Comparison of ENCODE assay signal across 4 fruit fly cellular contexts in the genomic region with DNA sequence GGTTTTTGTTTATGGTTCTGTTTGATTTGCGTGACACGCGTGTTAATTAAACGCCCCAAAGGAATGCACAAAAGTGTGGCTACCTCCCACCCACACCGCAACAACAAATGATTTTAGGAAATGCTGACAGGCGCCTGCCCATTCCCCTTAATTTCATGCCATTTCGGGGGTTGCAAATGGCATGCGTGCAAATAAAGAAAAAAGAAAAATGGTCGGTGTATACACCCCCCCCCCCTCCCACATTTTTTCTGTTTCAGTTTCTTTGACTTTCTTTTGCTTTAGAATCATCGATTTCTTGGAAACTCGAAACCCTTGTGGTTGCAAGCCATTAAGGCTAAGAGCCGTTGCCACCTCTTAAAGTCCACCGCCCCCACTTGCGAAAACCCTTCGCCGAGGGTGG.
TF ChIP-seq lines count a peak whose summit lies in the region.

No protein-coding gene starts in this region.

- TF ChIP-seq CTCF in whole organism, embryonic (GFP tag; optimal IDR thresholded peaks at IDR 0.05; lab: Kevin White, UChicago): no peak

TF ChIP-seq in whole organism, embryonic, 481 proteins besides CTCF, POLR2A, EP300 and RAD21 (continues in another document):
- no peak for TF ChIP-seq ab (GFP tag; optimal IDR thresholded peaks at IDR 0.05; lab: Kevin White, UChicago)
- no peak for TF ChIP-seq bcd (GFP tag; optimal IDR thresholded peaks at IDR 0.05; lab: Kevin White, UChicago)
- no peak for TF ChIP-seq MESR4 (GFP tag; optimal IDR thresholded peaks at IDR 0.05; lab: Kevin White, UChicago)
- no peak for TF ChIP-seq Stat92E (GFP tag; optimal IDR thresholded peaks at IDR 0.05; lab: Kevin White, UChicago)
- no peak for TF ChIP-seq CG6654 (GFP tag; optimal IDR thresholded peaks at IDR 0.05; lab: Kevin White, UChicago)
- TF ChIP-seq bab2 (GFP tag; optimal IDR thresholded peaks at IDR 0.05; lab: Kevin White, UChicago): no peak
- no peak for TF ChIP-seq dm (GFP tag; optimal IDR thresholded peaks at IDR 0.05; lab: Kevin White, UChicago)
- TF ChIP-seq stc (GFP tag; IDR thresholded peaks at IDR 0.05; lab: Robert Waterston, UW): no peak
- no peak for TF ChIP-seq CG7372 (GFP tag; IDR thresholded peaks at IDR 0.05; lab: Robert Waterston, UW)
- 0 out of 2 replicates have a peak, but pooled peaks have one; percentile 0 for TF ChIP-seq Awh (GFP tag; IDR thresholded peaks at IDR 0.05; lab: Robert Waterston, UW)
- no peak for TF ChIP-seq pho (GFP tag; optimal IDR thresholded peaks at IDR 0.05; lab: Kevin White, UChicago)
- no peak for TF ChIP-seq Jarid2 (GFP tag; optimal IDR thresholded peaks at IDR 0.05; lab: Kevin White, UChicago)
- peak; percentile 76 for TF ChIP-seq onecut (GFP tag; IDR thresholded peaks at IDR 0.05; lab: Robert Waterston, UW)
- TF ChIP-seq sd (tag; optimal IDR thresholded peaks at IDR 0.05; lab: Kevin White, UChicago): peak; percentile 32
- no peak for TF ChIP-seq grn (GFP tag; optimal IDR thresholded peaks at IDR 0.05; lab: Kevin White, UChicago)
- no peak for TF ChIP-seq Dref (GFP tag; IDR thresholded peaks at IDR 0.05; lab: Robert Waterston, UW)
- TF ChIP-seq Nf-YC (tag; optimal IDR thresholded peaks at IDR 0.05; lab: Kevin White, UChicago): no peak
- TF ChIP-seq CG10321 (GFP tag; IDR thresholded peaks at IDR 0.05; lab: Robert Waterston, UW): no peak
- TF ChIP-seq Hr51 (GFP tag; optimal IDR thresholded peaks at IDR 0.05; lab: Kevin White, UChicago): no peak
- TF ChIP-seq jing (GFP tag; optimal IDR thresholded peaks at IDR 0.05; lab: Kevin White, UChicago): no peak
- peak; percentile 24; the same call in 1 of the 2 replicates for TF ChIP-seq Xrp1 (GFP tag; IDR thresholded peaks at IDR 0.05; lab: Robert Waterston, UW)
- no peak for TF ChIP-seq CG8478 (optimal IDR thresholded peaks at IDR 0.05; lab: Kevin White, UChicago)

TF ChIP-seq in whole organism, prepupa, 60 proteins besides CTCF, POLR2A, EP300 and RAD21:
- peak; percentile 12 for TF ChIP-seq CG6808 (GFP tag; optimal IDR thresholded peaks at IDR 0.05; lab: Kevin White, UChicago)
- TF ChIP-seq CG32006 (GFP tag; optimal IDR thresholded peaks at IDR 0.05; lab: Kevin White, UChicago): peak; percentile 13
- TF ChIP-seq esn (GFP tag; optimal IDR thresholded peaks at IDR 0.05; lab: Kevin White, UChicago): no peak
- peak; percentile 27; the same call in 1 of the 2 replicates for TF ChIP-seq CG15336 (GFP tag; IDR thresholded peaks at IDR 0.05; lab: Robert Waterston, UW)
- TF ChIP-seq Sox14 (GFP tag; optimal IDR thresholded peaks at IDR 0.05; lab: Kevin White, UChicago): no peak
- peak; percentile 15 for TF ChIP-seq CG10669 (GFP tag; optimal IDR thresholded peaks at IDR 0.05; lab: Kevin White, UChicago)
- peak; percentile 11; the same call in 1 of the 3 replicates for TF ChIP-seq CG6163 (GFP tag; IDR thresholded peaks at IDR 0.05; lab: Robert Waterston, UW)

TF ChIP-seq in whole organism, pupa, 21 proteins besides CTCF, POLR2A, EP300 and RAD21:
- TF ChIP-seq EcR (GFP tag; optimal IDR thresholded peaks at IDR 0.05; lab: Kevin White, UChicago): no peak
- TF ChIP-seq rn (GFP tag; IDR thresholded peaks at IDR 0.05; lab: Robert Waterston, UW): no peak
- TF ChIP-seq D1 (tag; optimal IDR thresholded peaks at IDR 0.05; lab: Kevin White, UChicago): no peak
- TF ChIP-seq CG17806 (tag; optimal IDR thresholded peaks at IDR 0.05; lab: Kevin White, UChicago): no peak
- TF ChIP-seq fd96Ca (GFP tag; IDR thresholded peaks at IDR 0.05; lab: Robert Waterston, UW): peak; percentile 66
- TF ChIP-seq Pif1B (GFP tag; optimal IDR thresholded peaks at IDR 0.05; lab: Kevin White, UChicago): no peak
- TF ChIP-seq Pif1A (GFP tag; optimal IDR thresholded peaks at IDR 0.05; lab: Kevin White, UChicago): no peak
- no peak for TF ChIP-seq CG8159 (tag; optimal IDR thresholded peaks at IDR 0.05; lab: Kevin White, UChicago)
- TF ChIP-seq CG12605 (GFP tag; IDR thresholded peaks at IDR 0.05; lab: Robert Waterston, UW): no peak
- TF ChIP-seq CG13204 (GFP tag; optimal IDR thresholded peaks at IDR 0.05; lab: Kevin White, UChicago): no peak
- no peak for TF ChIP-seq gl (tag; optimal IDR thresholded peaks at IDR 0.05; lab: Kevin White, UChicago)
- no peak for TF ChIP-seq Snoo (tag; optimal IDR thresholded peaks at IDR 0.05; lab: Kevin White, UChicago)
- TF ChIP-seq CG34367 (tag; optimal IDR thresholded peaks at IDR 0.05; lab: Kevin White, UChicago): no peak
- TF ChIP-seq CG14655 (GFP tag; optimal IDR thresholded peaks at IDR 0.05; lab: Kevin White, UChicago): peak; percentile 28
- no peak for TF ChIP-seq CG32121 (GFP tag; IDR thresholded peaks at IDR 0.05; lab: Robert Waterston, UW)
- TF ChIP-seq CG8301 (tag; optimal IDR thresholded peaks at IDR 0.05; lab: Kevin White, UChicago): peak; percentile 11
- peak; percentile 14 for TF ChIP-seq CG15710 (tag; optimal IDR thresholded peaks at IDR 0.05; lab: Kevin White, UChicago)
- TF ChIP-seq CG4496 (GFP tag; IDR thresholded peaks at IDR 0.05; lab: Robert Waterston, UW): peak; percentile 46; the same call in 1 of the 3 replicates
- no peak for TF ChIP-seq CG10348 (GFP tag; IDR thresholded peaks at IDR 0.05; lab: Robert Waterston, UW)
- TF ChIP-seq Ets98B (GFP tag; IDR thresholded peaks at IDR 0.05; lab: Robert Waterston, UW): peak; percentile 25; the same call in 1 of the 2 replicates
- no peak for TF ChIP-seq CG9948 (tag; optimal IDR thresholded peaks at IDR 0.05; lab: Kevin White, UChicago)

TF ChIP-seq in whole organism, wandering third instar larva, 38 proteins besides CTCF, POLR2A, EP300 and RAD21:
- TF ChIP-seq Vsx2 (GFP tag; optimal IDR thresholded peaks at IDR 0.05; lab: Kevin White, UChicago; ENCODE audit: partially characterized antibody) (no peak), Dfd (GFP tag; optimal IDR thresholded peaks at IDR 0.05; lab: Kevin White, UChicago) (peak; percentile 43)
